Fruit fly (Drosophila melanogaster) whole organism, wandering third instar larva: Measurements from ENCODE around the gene mtm.

ENCODE experiments used
- Abd-B ChIP-seq: fragments of >200 bp; optimal IDR thresholded peaks from 2 replicates; lab custom pipeline; 2017; ENCODE audit warnings: missing biosample characterization, missing genetic modification characterization
- Hnf4 ChIP-seq: fragments of 200-800 bp; sonication (Bioruptor generic); optimal IDR thresholded peaks from 2 replicates; lab custom pipeline; 2016; ENCODE audit warnings: missing biosample characterization, mild to moderate bottlenecking, missing genetic modification characterization
- Hr78 ChIP-seq: fragments of >200 bp; optimal IDR thresholded peaks from 2 replicates; lab custom pipeline; 2017; ENCODE audit warnings: missing biosample characterization, missing genetic modification characterization
- Mio ChIP-seq: sonication (Bioruptor generic); optimal IDR thresholded peaks from 2 replicates; lab custom pipeline; 2016; ENCODE audit warnings: missing biosample characterization, missing genetic modification characterization
- Myc ChIP-seq: fragments of >200 bp; optimal IDR thresholded peaks from 2 replicates; lab custom pipeline; 2017
- br ChIP-seq: fragments of 200-800 bp; sonication (Bioruptor generic); optimal IDR thresholded peaks from 2 replicates; lab custom pipeline; 2016; ENCODE audit warnings: missing biosample characterization, missing genetic modification characterization
- brk ChIP-seq: fragments of 200-800 bp; sonication (Bioruptor generic); optimal IDR thresholded peaks from 2 replicates; lab custom pipeline; 2016; ENCODE audit warnings: missing biosample characterization, mild to moderate bottlenecking, missing genetic modification characterization
- ey ChIP-seq: fragments of 200-800 bp; sonication (Bioruptor generic); optimal IDR thresholded peaks from 2 replicates; lab custom pipeline; 2016; ENCODE audit warnings: missing biosample characterization, missing genetic modification characterization
- foxo ChIP-seq, 2 experiments: fragments of 200-800 bp; sonication (Bioruptor generic); optimal IDR thresholded peaks; 2 replicates in 1 of 2; 3 replicates in 1 of 2; lab custom pipeline; 2016 to 2017; ENCODE audit warnings: missing biosample characterization in 2 of 2, missing genetic modification characterization in 2 of 2
- jim ChIP-seq: fragments of 175-275, 200-325 bp; sonication (Bioruptor generic); optimal IDR thresholded peaks from 2 replicates; lab custom pipeline; 2016; ENCODE audit warnings: missing biosample characterization, mild to moderate bottlenecking, missing genetic modification characterization
- lola ChIP-seq: fragments of >200 bp; optimal IDR thresholded peaks from 2 replicates; lab custom pipeline; 2017; ENCODE audit warnings: missing biosample characterization, missing genetic modification characterization
- psq ChIP-seq: fragments of 200-800 bp; sonication (Bioruptor generic); optimal IDR thresholded peaks from 3 replicates; lab custom pipeline; 2017; ENCODE audit warnings: missing biosample characterization, mild to moderate bottlenecking, missing genetic modification characterization, moderate library complexity
- tai ChIP-seq: sonication (Bioruptor generic); optimal IDR thresholded peaks from 2 replicates; lab custom pipeline; 2016; ENCODE audit warnings: missing biosample characterization, missing genetic modification characterization

dm6 chr2L:5990447-5990846 is 46.4 kb downstream of the mtm start:
- TF ChIP-seq foxo (GFP tag; optimal IDR thresholded peaks at IDR 0.05; lab: Kevin White, UChicago): no peak
- no peak for TF ChIP-seq tai
- TF ChIP-seq Myc (lab: Kevin White, UChicago): no peak
- TF ChIP-seq ey: no peak
- TF ChIP-seq brk (GFP tag; lab: Kevin White, UChicago): no peak
- no peak for TF ChIP-seq jim
- TF ChIP-seq lola (GFP tag; lab: Kevin White, UChicago): no peak
- TF ChIP-seq Hnf4: no peak
- TF ChIP-seq br (GFP tag; lab: Kevin White, UChicago): no peak
- TF ChIP-seq Abd-B (GFP tag; lab: Kevin White, UChicago): no peak
- TF ChIP-seq Hr78 (GFP tag; lab: Kevin White, UChicago): no peak
- TF ChIP-seq psq: no peak
- no peak for TF ChIP-seq Mio
